Fruit fly (Drosophila melanogaster): ENCODE results near the gene CG3769.
A peak's percentile ranks its signal among the peaks of the same experiment; 100 is the strongest.

The CG3769 gene

dm6 chr2L:9448322-9449256 is 13.4 kb downstream of the CG3769 start (continued):
- TF ChIP-seq sqz (GFP tag; optimal IDR thresholded peaks at IDR 0.05) (no peak), CG10565 (GFP tag; optimal IDR thresholded peaks at IDR 0.05) (no peak), CG4730 (GFP tag; IDR thresholded peaks at IDR 0.05) (no peak), wdn (GFP tag; IDR thresholded peaks at IDR 0.05) (0 out of 2 replicates have a peak, but pooled peaks have one; percentile 9), CG3726 (GFP tag; IDR thresholded peaks at IDR 0.05) (no peak), dmrt99B (tag; optimal IDR thresholded peaks at IDR 0.05) (no peak), maf-S (GFP tag; optimal IDR thresholded peaks at IDR 0.05) (peak; percentile 17), Trl (optimal IDR thresholded peaks at IDR 0.05) (peak; percentile 87 to 92), Trl (GFP tag; optimal IDR thresholded peaks at IDR 0.05) (no peak), jumu (GFP tag; optimal IDR thresholded peaks at IDR 0.05) (peak; percentile 4), CG15514 (GFP tag; optimal IDR thresholded peaks at IDR 0.05) (no peak), CG4424 (GFP tag; optimal IDR thresholded peaks at IDR 0.05) (peak; percentile 30), CG3163 (GFP tag; optimal IDR thresholded peaks at IDR 0.05) (peak; percentile 98), yki (optimal IDR thresholded peaks at IDR 0.05) (peak; percentile 28), ems (GFP tag; optimal IDR thresholded peaks at IDR 0.05) (no peak), onecut (GFP tag; IDR thresholded peaks at IDR 0.05) (peak; percentile 58), sim (GFP tag; IDR thresholded peaks at IDR 0.05) (no peak), slbo (GFP tag; IDR thresholded peaks at IDR 0.05) (no peak), CG18476 (GFP tag; optimal IDR thresholded peaks at IDR 0.05) (no peak), Eip74EF (GFP tag; optimal IDR thresholded peaks at IDR 0.05) (no peak), MTF-1 (GFP tag; optimal IDR thresholded peaks at IDR 0.05; ENCODE audit: borderline replicate concordance) (no peak), Stat92E (GFP tag; optimal IDR thresholded peaks at IDR 0.05) (no peak), CG10274 (GFP tag; optimal IDR thresholded peaks at IDR 0.05) (peak; percentile 99), CG30403 (GFP tag; optimal IDR thresholded peaks at IDR 0.05) (peak; percentile 42), CG32532 (GFP tag; IDR thresholded peaks at IDR 0.05) (no peak; the same call in 1 of the 2 replicates), fd64A (GFP tag; optimal IDR thresholded peaks at IDR 0.05) (no peak), Sry-β (GFP tag; optimal IDR thresholded peaks at IDR 0.05) (no peak), run (tag; optimal IDR thresholded peaks at IDR 0.05) (no peak), lbe (GFP tag; optimal IDR thresholded peaks at IDR 0.05) (no peak), CG1832 (GFP tag; optimal IDR thresholded peaks at IDR 0.05) (no peak), CG8944 (GFP tag; optimal IDR thresholded peaks at IDR 0.05) (peak; percentile 37), ind (GFP tag; optimal IDR thresholded peaks at IDR 0.05) (no peak), sens-2 (GFP tag; IDR thresholded peaks at IDR 0.05) (peak; percentile 7; the same call in 1 of the 2 replicates), Dbx (GFP tag; IDR thresholded peaks at IDR 0.05) (no peak), phol (tag; optimal IDR thresholded peaks at IDR 0.05) (no peak), sens (GFP tag) (peak; percentile 89), CG16815 (GFP tag; optimal IDR thresholded peaks at IDR 0.05) (peak; percentile 30), otp (GFP tag; IDR thresholded peaks at IDR 0.05) (no peak), CG31441 (GFP tag; IDR thresholded peaks at IDR 0.05) (no peak), Sox100B (GFP tag; optimal IDR thresholded peaks at IDR 0.05) (peak; percentile 10), kni (GFP tag; optimal IDR thresholded peaks at IDR 0.05) (peak; percentile 37), CG2120 (GFP tag; optimal IDR thresholded peaks at IDR 0.05) (peak; percentile 21), inv (GFP tag; IDR thresholded peaks at IDR 0.05; ENCODE audit: partially characterized antibody) (no peak), CG4404 (GFP tag; IDR thresholded peaks at IDR 0.05) (no peak), cg (GFP tag; optimal IDR thresholded peaks at IDR 0.05) (peak; percentile 16), CG11093 (GFP tag; IDR thresholded peaks at IDR 0.05) (no peak), lola (GFP tag; optimal IDR thresholded peaks at IDR 0.05) (peak in 1 of 3 experiments; percentile 40), CG18619 (GFP tag; optimal IDR thresholded peaks at IDR 0.05) (peak; percentile 17), CG10147 (GFP tag; optimal IDR thresholded peaks at IDR 0.05) (no peak)
